Worm (Caenorhabditis elegans): ENCODE data around the gene nas-28.

nas-28 gene

DNA sequence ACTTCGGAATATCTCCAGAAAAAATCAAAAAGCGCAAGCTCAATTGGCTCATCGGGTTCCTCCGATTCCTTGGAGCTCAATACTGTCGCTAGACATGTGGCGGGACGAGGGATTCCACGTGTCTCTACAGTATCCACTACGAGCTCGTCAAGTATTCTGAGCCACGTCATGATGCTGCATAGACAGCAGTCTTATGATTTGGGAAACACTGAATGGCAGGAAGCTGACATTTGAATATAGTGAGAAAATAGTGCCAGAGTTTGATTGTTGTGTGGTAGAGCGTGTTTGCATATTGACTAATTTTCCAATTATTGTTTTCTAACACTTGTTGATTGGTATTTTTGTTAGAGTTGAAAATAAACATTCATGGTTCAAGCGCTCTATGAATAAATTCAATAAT lies 19.6 kb downstream of the nas-28 start:
- TF ChIP-seq nhr-12 (tag; optimal IDR thresholded peaks at IDR 0.05) = no peak
- no peak for TF ChIP-seq ceh-39 (tag; optimal IDR thresholded peaks at IDR 0.05)
- TF ChIP-seq unc-62 (GFP tag; optimal IDR thresholded peaks at IDR 0.05) = no peak
- TF ChIP-seq cnd-1 (tag; optimal IDR thresholded peaks at IDR 0.05) = no peak
- TF ChIP-seq tbx-8 (GFP tag; optimal IDR thresholded peaks at IDR 0.05) = no peak
- TF ChIP-seq ham-2 (GFP tag; optimal IDR thresholded peaks at IDR 0.05) = no peak
- no peak for TF ChIP-seq blmp-1 (tag; optimal IDR thresholded peaks at IDR 0.05)
- no peak for TF ChIP-seq ceh-43 (GFP tag; optimal IDR thresholded peaks at IDR 0.05)
- no peak for TF ChIP-seq sptf-1 (tag; optimal IDR thresholded peaks at IDR 0.05)
- no peak for TF ChIP-seq nhr-28 (tag; optimal IDR thresholded peaks at IDR 0.05)
- no peak for TF ChIP-seq lin-13 (tag; optimal IDR thresholded peaks at IDR 0.05)
- TF ChIP-seq lin-32 (GFP tag; optimal IDR thresholded peaks at IDR 0.05) = no peak
- TF ChIP-seq M03D4.4 (tag; optimal IDR thresholded peaks at IDR 0.05) = no peak
- TF ChIP-seq hlh-1 (tag; optimal IDR thresholded peaks at IDR 0.05) = no peak
- no peak for TF ChIP-seq elt-1 (tag; optimal IDR thresholded peaks at IDR 0.05; ENCODE audit: borderline replicate concordance, insufficient read depth)
- TF ChIP-seq bed-3 (GFP tag; optimal IDR thresholded peaks at IDR 0.05) = no peak
- TF ChIP-seq mls-2 (tag; optimal IDR thresholded peaks at IDR 0.05) = no peak

DNA sequence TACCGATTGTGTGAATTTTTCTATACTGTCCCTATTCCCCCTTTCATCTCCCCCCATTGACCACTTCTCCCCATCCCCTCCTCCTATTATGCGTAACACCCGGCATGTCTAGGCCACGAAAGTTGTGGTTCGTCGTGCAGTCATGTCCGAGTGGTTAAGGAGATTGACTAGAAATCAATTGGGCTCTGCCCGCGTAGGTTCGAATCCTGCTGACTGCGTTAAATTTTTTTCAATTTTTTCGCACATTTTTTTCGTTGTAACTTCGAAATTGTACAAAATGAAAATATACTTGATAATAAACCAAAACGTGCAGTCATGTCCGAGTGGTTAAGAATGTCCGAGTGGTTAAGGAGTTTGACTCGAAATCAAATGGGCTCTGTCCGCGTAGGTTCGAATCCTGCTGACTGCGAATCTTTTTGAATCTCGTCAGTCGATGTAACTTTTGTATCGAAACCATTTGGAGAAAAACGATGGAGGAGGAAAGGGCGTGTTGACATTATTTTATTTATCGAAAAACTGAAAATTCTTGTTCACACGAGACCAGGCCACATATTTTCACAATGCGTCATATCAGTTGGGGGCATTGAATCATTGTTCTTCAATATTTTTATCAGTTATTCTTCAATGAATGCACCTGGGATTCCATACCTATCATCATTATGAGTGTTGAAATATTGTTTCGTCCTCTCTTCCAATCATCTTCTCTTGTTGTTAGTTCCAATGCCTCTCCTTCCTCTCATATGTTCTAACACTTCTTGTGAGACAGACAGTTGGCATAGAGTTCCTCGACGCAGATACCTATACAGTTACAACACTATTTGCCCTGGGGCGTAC lies 24.2 kb downstream of the nas-28 start, which contains the start of gene nfm-1:
Gene nfm-1 (plus strand): TSS at position 812 of the 834 bp plus-strand sequence.
- TF ChIP-seq mls-2 (tag; optimal IDR thresholded peaks at IDR 0.05) (peak; percentile 93), M03D4.4 (tag; optimal IDR thresholded peaks at IDR 0.05) (peak; percentile 91), sptf-1 (tag; optimal IDR thresholded peaks at IDR 0.05) (peak; percentile 92), lin-32 (GFP tag; optimal IDR thresholded peaks at IDR 0.05) (peak; percentile 71), elt-3 (tag; optimal IDR thresholded peaks at IDR 0.05) (no peak), cnd-1 (tag; optimal IDR thresholded peaks at IDR 0.05) (peak; percentile 89), pha-4 (tag; optimal IDR thresholded peaks at IDR 0.05) (peak; percentile 19), bed-3 (GFP tag; optimal IDR thresholded peaks at IDR 0.05) (peak; percentile 70), ceh-83 (GFP tag; optimal IDR thresholded peaks at IDR 0.05) (peak; percentile 87), sem-2 (GFP tag; optimal IDR thresholded peaks at IDR 0.05) (peak; percentile 86), nhr-2 (tag; optimal IDR thresholded peaks at IDR 0.05) (no peak), ceh-43 (GFP tag; optimal IDR thresholded peaks at IDR 0.05) (peak; percentile 86), elt-1 (tag; optimal IDR thresholded peaks at IDR 0.05; ENCODE audit: borderline replicate concordance, insufficient read depth) (no peak), snpc-4 (tag; optimal IDR thresholded peaks at IDR 0.05) (no peak), drap-1 (GFP tag; optimal IDR thresholded peaks at IDR 0.05) (peak; percentile 90), flh-1 (GFP tag; optimal IDR thresholded peaks at IDR 0.05) (peak; percentile 66), ztf-11 (tag; optimal IDR thresholded peaks at IDR 0.05) (no peak), nhr-12 (tag; optimal IDR thresholded peaks at IDR 0.05) (no peak), lsy-2 (tag; optimal IDR thresholded peaks at IDR 0.05) (peak; percentile 35), hlh-1 (tag; optimal IDR thresholded peaks at IDR 0.05) (peak; percentile 89), unc-62 (GFP tag; optimal IDR thresholded peaks at IDR 0.05) (peak; percentile 47), tbx-8 (GFP tag; optimal IDR thresholded peaks at IDR 0.05) (peak; percentile 73), ham-2 (GFP tag; optimal IDR thresholded peaks at IDR 0.05) (peak; percentile 71), ceh-39 (tag; optimal IDR thresholded peaks at IDR 0.05) (no peak), nhr-237 (tag; optimal IDR thresholded peaks at IDR 0.05) (no peak), mep-1 (tag; optimal IDR thresholded peaks at IDR 0.05) (peak; percentile 71), nhr-76 (tag; optimal IDR thresholded peaks at IDR 0.05) (no peak), lin-13 (tag; optimal IDR thresholded peaks at IDR 0.05) (no peak), mab-5 (tag; optimal IDR thresholded peaks at IDR 0.05) (no peak), blmp-1 (tag; optimal IDR thresholded peaks at IDR 0.05) (no peak), unc-39 (tag; optimal IDR thresholded peaks at IDR 0.05) (peak; percentile 35), unc-120 (tag; optimal IDR thresholded peaks at IDR 0.05; ENCODE audit: poor library complexity, severe bottlenecking) (peak; percentile 77), nhr-28 (tag; optimal IDR thresholded peaks at IDR 0.05) (no peak), zip-8 (tag; optimal IDR thresholded peaks at IDR 0.05) (no peak), ces-1 (GFP tag; optimal IDR thresholded peaks at IDR 0.05) (peak; percentile 62)

Measured in whole organism, mixed stage, embryonic.